Fruit fly (Drosophila melanogaster): ENCODE data around the gene CG11841.
A peak's percentile ranks its signal among the peaks of the same experiment; 100 is the strongest.

CG11841 gene

DNA sequence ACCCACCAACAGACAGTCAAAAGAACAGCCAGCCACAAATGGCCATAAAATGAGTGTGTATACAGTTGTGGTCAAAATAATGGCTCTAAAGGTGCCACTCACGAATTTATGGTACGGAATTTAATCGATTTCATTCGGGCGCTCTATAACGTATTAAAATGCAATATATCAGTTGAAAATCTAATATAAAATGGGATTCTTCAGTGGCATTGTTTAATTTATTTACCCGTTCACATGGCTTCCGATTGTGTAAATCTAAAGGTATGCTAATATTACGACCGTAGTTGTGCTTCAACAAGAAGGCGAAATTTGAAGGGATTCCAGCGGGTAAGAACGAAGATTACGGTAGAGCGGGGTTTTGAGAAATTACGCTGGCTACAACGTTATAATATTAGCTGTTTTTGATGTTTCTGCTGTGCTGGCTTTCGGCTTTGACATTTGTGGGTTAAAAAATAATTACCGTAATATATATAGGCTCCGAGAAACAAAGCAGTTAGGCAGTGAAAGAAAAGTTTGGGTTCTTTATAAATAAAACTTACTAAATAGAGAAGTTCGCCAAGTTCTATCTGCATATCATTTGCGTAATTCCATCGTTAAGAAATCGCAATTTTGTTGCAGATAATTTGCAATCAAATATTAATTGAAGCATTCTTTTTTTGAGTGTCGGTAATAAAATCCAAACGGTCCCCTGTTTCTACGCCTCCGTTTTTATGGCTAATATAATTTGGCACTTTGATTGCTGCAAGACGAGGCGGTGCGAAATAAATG is 25.0 kb downstream of the CG11841 start:
- TF ChIP-seq ss (GFP tag; optimal IDR thresholded peaks at IDR 0.05) (peak in 1 of 2 experiments; percentile 27), Sox15 (GFP tag; optimal IDR thresholded peaks at IDR 0.05) (no peak), fd85E (GFP tag; optimal IDR thresholded peaks at IDR 0.05) (no peak), CG15336 (GFP tag; IDR thresholded peaks at IDR 0.05) (0 out of 2 replicates have a peak, but pooled peaks have one; percentile 18), Met (GFP tag; optimal IDR thresholded peaks at IDR 0.05) (peak; percentile 71), esn (GFP tag; optimal IDR thresholded peaks at IDR 0.05) (peak; percentile 65), CG3032 (tag; optimal IDR thresholded peaks at IDR 0.05) (peak; percentile 24), Lpt (GFP tag; optimal IDR thresholded peaks at IDR 0.05) (no peak), dac (GFP tag; optimal IDR thresholded peaks at IDR 0.05) (no peak), CG6808 (GFP tag; optimal IDR thresholded peaks at IDR 0.05) (peak; percentile 7), CG11762 (GFP tag; optimal IDR thresholded peaks at IDR 0.05; ENCODE audit: insufficient read depth) (no peak), Eip78C (GFP tag) (peak; percentile 80), topi (GFP tag; optimal IDR thresholded peaks at IDR 0.05) (peak; percentile 50), CG32006 (GFP tag; optimal IDR thresholded peaks at IDR 0.05) (peak; percentile 39), Hr39 (GFP tag; optimal IDR thresholded peaks at IDR 0.05) (peak; percentile 66), Hr38 (GFP tag; optimal IDR thresholded peaks at IDR 0.05) (no peak), CG6276 (GFP tag; optimal IDR thresholded peaks at IDR 0.05) (peak; percentile 8), Eip75B (GFP tag; optimal IDR thresholded peaks at IDR 0.05) (peak; percentile 39), Ets96B (tag; optimal IDR thresholded peaks at IDR 0.05) (peak; percentile 32), fkh (GFP tag; optimal IDR thresholded peaks at IDR 0.05) (no peak), CG8632 (GFP tag; optimal IDR thresholded peaks at IDR 0.05) (peak; percentile 9), Hr4 (GFP tag; optimal IDR thresholded peaks at IDR 0.05) (peak; percentile 9), pdm3 (GFP tag; optimal IDR thresholded peaks at IDR 0.05) (no peak), achi (GFP tag; optimal IDR thresholded peaks at IDR 0.05) (no peak), dsx (GFP tag; optimal IDR thresholded peaks at IDR 0.05; ENCODE audit: poor library complexity, severe bottlenecking) (peak; percentile 17), OdsH (GFP tag; optimal IDR thresholded peaks at IDR 0.05) (no peak), Smox (GFP tag; optimal IDR thresholded peaks at IDR 0.05) (peak; percentile 38), Blimp-1 (GFP tag; optimal IDR thresholded peaks at IDR 0.05) (no peak), fd59A (GFP tag; optimal IDR thresholded peaks at IDR 0.05) (peak; percentile 15), Gug (GFP tag; IDR thresholded peaks at IDR 0.05) (no peak), lz (GFP tag; optimal IDR thresholded peaks at IDR 0.05) (peak; percentile 42), vri (GFP tag; optimal IDR thresholded peaks at IDR 0.05) (peak; percentile 84), CG6854 (GFP tag; optimal IDR thresholded peaks at IDR 0.05) (peak; percentile 41), Eip93F (GFP tag; optimal IDR thresholded peaks at IDR 0.05) (no peak), CG10669 (GFP tag; optimal IDR thresholded peaks at IDR 0.05) (peak; percentile 15), net (GFP tag; optimal IDR thresholded peaks at IDR 0.05) (no peak), CG4318 (GFP tag; optimal IDR thresholded peaks at IDR 0.05) (no peak), CG6792 (GFP tag; optimal IDR thresholded peaks at IDR 0.05) (no peak), CG10631 (GFP tag; optimal IDR thresholded peaks at IDR 0.05) (peak; percentile 5), Ets21C (GFP tag; optimal IDR thresholded peaks at IDR 0.05) (peak; percentile 9), CG16779 (tag; optimal IDR thresholded peaks at IDR 0.05) (no peak), spab (GFP tag; optimal IDR thresholded peaks at IDR 0.05) (peak; percentile 25), CG3919 (GFP tag; optimal IDR thresholded peaks at IDR 0.05) (peak; percentile 7), eg (GFP tag; IDR thresholded peaks at IDR 0.05) (peak; percentile 29; the same call in 1 of the 3 replicates), CG34406 (GFP tag; optimal IDR thresholded peaks at IDR 0.05) (no peak), CG31627 (GFP tag; optimal IDR thresholded peaks at IDR 0.05) (peak; percentile 46), Sox14 (GFP tag; optimal IDR thresholded peaks at IDR 0.05) (peak; percentile 25), CG9139 (GFP tag; optimal IDR thresholded peaks at IDR 0.05) (peak; percentile 13), cyc (GFP tag; optimal IDR thresholded peaks at IDR 0.05) (peak; percentile 21), acj6 (GFP tag; optimal IDR thresholded peaks at IDR 0.05) (peak; percentile 8)

Data from whole organism, prepupa.